Fruit fly (Drosophila melanogaster): ENCODE data around the gene Wnt5.

Wnt5 gene

dm6 chrX:18479307-18480134 is 25.7 kb downstream of the Wnt5 start, which contains the start of gene CG32547 (continued):
- no peak for TF ChIP-seq CG15696 (tag; optimal IDR thresholded peaks at IDR 0.05)
- TF ChIP-seq exex (tag; optimal IDR thresholded peaks at IDR 0.05): no peak
- no peak for TF ChIP-seq CG12219 (GFP tag; optimal IDR thresholded peaks at IDR 0.05)
- no peak for TF ChIP-seq sisA (GFP tag; IDR thresholded peaks at IDR 0.05)
- TF ChIP-seq CG15073 (GFP tag; optimal IDR thresholded peaks at IDR 0.05): no peak
- TF ChIP-seq CG7786 (GFP tag; optimal IDR thresholded peaks at IDR 0.05): no peak
- no peak for TF ChIP-seq Dip3 (GFP tag; optimal IDR thresholded peaks at IDR 0.05)
- no peak for TF ChIP-seq CG6254 (GFP tag; optimal IDR thresholded peaks at IDR 0.05)
- no peak for TF ChIP-seq Dfd (GFP tag; optimal IDR thresholded peaks at IDR 0.05)
- peak; percentile 96 for TF ChIP-seq D19B (GFP tag; optimal IDR thresholded peaks at IDR 0.05)
- TF ChIP-seq CG2678 (tag; optimal IDR thresholded peaks at IDR 0.05): peak; percentile 23
- no peak for TF ChIP-seq CG14860 (GFP tag; IDR thresholded peaks at IDR 0.05; ENCODE audit: partially characterized antibody)
- TF ChIP-seq Dad (GFP tag; optimal IDR thresholded peaks at IDR 0.05): no peak
- no peak for TF ChIP-seq zf30C (GFP tag; optimal IDR thresholded peaks at IDR 0.05)
- TF ChIP-seq sima (GFP tag; optimal IDR thresholded peaks at IDR 0.05): no peak
- TF ChIP-seq CG2199 (GFP tag; IDR thresholded peaks at IDR 0.05): no peak
- TF ChIP-seq ranshi (GFP tag; IDR thresholded peaks at IDR 0.05): no peak
- TF ChIP-seq Fer2 (tag; optimal IDR thresholded peaks at IDR 0.05): no peak
- TF ChIP-seq Vsx1 (GFP tag; optimal IDR thresholded peaks at IDR 0.05): no peak
- 0 out of 3 replicates have a peak, but pooled peaks have one; percentile 7 for TF ChIP-seq Dbx (GFP tag; IDR thresholded peaks at IDR 0.05)
- TF ChIP-seq Ssrp (tag; optimal IDR thresholded peaks at IDR 0.05): no peak
- TF ChIP-seq Drgx (GFP tag; IDR thresholded peaks at IDR 0.05): no peak
- TF ChIP-seq Antp (GFP tag; optimal IDR thresholded peaks at IDR 0.05): no peak
- no peak for TF ChIP-seq zen (tag; optimal IDR thresholded peaks at IDR 0.05)
- peak; percentile 18 for TF ChIP-seq Xbp1 (GFP tag; optimal IDR thresholded peaks at IDR 0.05)
- TF ChIP-seq Rfx (GFP tag; IDR thresholded peaks at IDR 0.05): peak; percentile 17; the same call in 1 of the 2 replicates
- TF ChIP-seq E2f1 (GFP tag; IDR thresholded peaks at IDR 0.05): no peak
- TF ChIP-seq CG17186 (GFP tag; optimal IDR thresholded peaks at IDR 0.05): no peak
- TF ChIP-seq HmgZ (tag; optimal IDR thresholded peaks at IDR 0.05): no peak
- TF ChIP-seq slp2 (GFP tag; optimal IDR thresholded peaks at IDR 0.05): no peak
- no peak for TF ChIP-seq CG4707 (GFP tag; optimal IDR thresholded peaks at IDR 0.05)
- TF ChIP-seq ato (GFP tag; IDR thresholded peaks at IDR 0.05; ENCODE audit: partially characterized antibody): no peak
- TF ChIP-seq CG15514 (GFP tag; optimal IDR thresholded peaks at IDR 0.05): peak; percentile 30
- no peak for TF ChIP-seq CG18011 (GFP tag; optimal IDR thresholded peaks at IDR 0.05)
- TF ChIP-seq abd-A (tag; optimal IDR thresholded peaks at IDR 0.05): no peak
- no peak for TF ChIP-seq CG10462 (GFP tag; optimal IDR thresholded peaks at IDR 0.05)
- no peak for TF ChIP-seq ham (GFP tag; IDR thresholded peaks at IDR 0.05)
- peak; percentile 84 for TF ChIP-seq psq (GFP tag; optimal IDR thresholded peaks at IDR 0.05)
- TF ChIP-seq CG17568 (GFP tag; optimal IDR thresholded peaks at IDR 0.05): no peak
- TF ChIP-seq CG11696 (GFP tag; IDR thresholded peaks at IDR 0.05): no peak
- TF ChIP-seq caup (GFP tag; optimal IDR thresholded peaks at IDR 0.05; ENCODE audit: severe bottlenecking): no peak
- no peak for TF ChIP-seq gt (GFP tag; IDR thresholded peaks at IDR 0.05)
- TF ChIP-seq Jarid2 (GFP tag; optimal IDR thresholded peaks at IDR 0.05): peak; percentile 11
- TF ChIP-seq croc (GFP tag; conservative IDR thresholded peaks at IDR 0.05): no peak
- TF ChIP-seq pzg (GFP tag; optimal IDR thresholded peaks at IDR 0.05): peak; percentile 41
- no peak for TF ChIP-seq sens-2 (GFP tag; IDR thresholded peaks at IDR 0.05)
- no peak for TF ChIP-seq CG2875 (GFP tag; optimal IDR thresholded peaks at IDR 0.05)
- no peak for TF ChIP-seq dimm (GFP tag; IDR thresholded peaks at IDR 0.05)
- TF ChIP-seq hb (GFP tag; IDR thresholded peaks at IDR 0.05; ENCODE audit: partially characterized antibody): no peak

All from whole organism, embryonic.